Fruit fly (Drosophila melanogaster): ENCODE data around the gene CG13690.

DNA sequence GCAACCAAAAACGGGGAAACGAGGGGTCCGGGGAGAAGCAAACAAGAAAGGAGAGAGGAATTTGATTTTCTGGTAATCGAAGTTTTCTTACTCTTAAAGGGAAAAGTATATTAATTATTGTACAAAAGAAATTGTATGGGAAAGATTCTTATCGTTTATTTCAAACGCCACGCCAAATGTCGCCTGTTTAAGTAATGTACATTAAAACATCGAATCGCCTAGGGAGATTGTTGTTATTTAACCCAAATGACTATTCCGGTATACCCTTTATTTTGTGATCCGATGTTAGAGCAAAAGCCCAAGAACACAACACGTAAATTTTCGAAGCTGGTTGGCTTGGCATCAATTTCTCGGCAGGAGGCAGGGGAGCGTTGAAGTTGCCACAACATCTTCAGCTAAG is 19.9 kb upstream of the CG13690 start:
- TF ChIP-seq EcR (GFP tag; optimal IDR thresholded peaks at IDR 0.05) (no peak), CG8478 (optimal IDR thresholded peaks at IDR 0.05) (no peak)

Measured in whole organism.